Fruit fly (Drosophila melanogaster): Measurements from ENCODE around the gene Tbc1d15-17.

Tbc1d15-17 gene

DNA sequence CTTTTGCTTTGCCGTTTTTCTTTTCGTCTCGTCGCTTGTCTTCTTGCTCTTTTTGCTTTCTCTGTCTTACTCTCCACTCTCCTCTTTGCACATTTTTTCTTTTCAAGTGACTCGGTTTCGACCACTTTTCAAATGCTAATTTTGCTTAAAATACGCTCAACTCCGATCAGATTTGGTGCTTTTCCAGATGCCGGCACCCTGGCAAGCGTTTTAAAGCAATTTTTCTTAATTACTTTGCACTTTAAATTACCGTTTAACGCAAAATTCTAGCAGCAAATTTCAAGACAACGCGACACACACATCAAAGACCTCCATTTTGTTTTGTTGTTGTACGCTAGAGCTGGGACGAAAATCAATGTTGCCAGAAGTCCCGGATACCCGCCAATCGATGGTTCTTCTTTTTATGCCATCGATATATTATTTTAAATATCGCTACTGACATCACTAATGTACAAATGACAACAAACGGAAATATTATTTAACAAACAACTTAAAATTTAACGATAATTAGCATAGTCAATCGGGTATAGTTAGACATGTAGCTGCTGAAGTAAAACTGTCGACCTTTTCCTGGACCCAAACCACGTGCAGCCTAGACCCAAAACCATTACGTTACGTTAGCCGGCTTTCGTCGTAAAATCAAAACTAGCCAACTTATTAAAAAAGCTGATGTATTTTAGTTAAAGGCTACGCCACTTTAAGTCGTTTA is 43.7 kb downstream of the Tbc1d15-17 start, which contains the start of gene kis (continued):
- TF ChIP-seq Side (GFP tag; optimal IDR thresholded peaks at IDR 0.05) = peak; percentile 34
- TF ChIP-seq mirr (GFP tag; optimal IDR thresholded peaks at IDR 0.05) = no peak
- TF ChIP-seq nmo (GFP tag; optimal IDR thresholded peaks at IDR 0.05) = peak; percentile 74
- peak; percentile 93 for TF ChIP-seq vnd (GFP tag; IDR thresholded peaks at IDR 0.05; ENCODE audit: partially characterized antibody)
- no peak for TF ChIP-seq CG6254 (GFP tag; optimal IDR thresholded peaks at IDR 0.05)
- TF ChIP-seq CG17385 (GFP tag; optimal IDR thresholded peaks at IDR 0.05) = peak; percentile 1
- TF ChIP-seq CG31224 (GFP tag; IDR thresholded peaks at IDR 0.05) = no peak
- TF ChIP-seq CG2120 (GFP tag; optimal IDR thresholded peaks at IDR 0.05) = peak; percentile 67
- TF ChIP-seq CG12391 (tag; optimal IDR thresholded peaks at IDR 0.05) = peak; percentile 64
- TF ChIP-seq CG3163 (GFP tag; optimal IDR thresholded peaks at IDR 0.05) = peak; percentile 43
- peak; percentile 27 for TF ChIP-seq kni (GFP tag; optimal IDR thresholded peaks at IDR 0.05)
- TF ChIP-seq CG2199 (GFP tag; IDR thresholded peaks at IDR 0.05) = no peak
- peak; percentile 49 for TF ChIP-seq caup (GFP tag; optimal IDR thresholded peaks at IDR 0.05; ENCODE audit: severe bottlenecking)
- TF ChIP-seq Ravus (GFP tag; IDR thresholded peaks at IDR 0.05) = no peak
- TF ChIP-seq btn (GFP tag; optimal IDR thresholded peaks at IDR 0.05) = peak; percentile 2
- TF ChIP-seq E2f2 (GFP tag; IDR thresholded peaks at IDR 0.05) = peak; percentile 51
- peak; percentile 65 for TF ChIP-seq B-H2 (GFP tag; optimal IDR thresholded peaks at IDR 0.05)
- TF ChIP-seq HmgD (GFP tag; optimal IDR thresholded peaks at IDR 0.05) = peak; percentile 70
- TF ChIP-seq zfh1 (GFP tag; IDR thresholded peaks at IDR 0.05) = peak; percentile 39; the same call in 2 of the 3 replicates
- peak; percentile 54 for TF ChIP-seq CG30403 (GFP tag; optimal IDR thresholded peaks at IDR 0.05)
- peak; percentile 64; the same call in 1 of the 2 replicates for TF ChIP-seq sob (GFP tag; IDR thresholded peaks at IDR 0.05)
- TF ChIP-seq sd (tag; optimal IDR thresholded peaks at IDR 0.05) = peak; percentile 70
- TF ChIP-seq trem (tag; optimal IDR thresholded peaks at IDR 0.05) = peak; percentile 76
- TF ChIP-seq Bteb2 (GFP tag; optimal IDR thresholded peaks at IDR 0.05) = peak; percentile 25
- no peak for TF ChIP-seq BtbVII (GFP tag; optimal IDR thresholded peaks at IDR 0.05)
- TF ChIP-seq ranshi (GFP tag; IDR thresholded peaks at IDR 0.05) = no peak
- TF ChIP-seq CG12299 (tag; optimal IDR thresholded peaks at IDR 0.05) = peak; percentile 40
- no peak for TF ChIP-seq schlank (tag; optimal IDR thresholded peaks at IDR 0.05)
- TF ChIP-seq sna (GFP tag; IDR thresholded peaks at IDR 0.05; ENCODE audit: partially characterized antibody) = peak; percentile 97
- TF ChIP-seq CG9609 (GFP tag; optimal IDR thresholded peaks at IDR 0.05) = no peak
- TF ChIP-seq CG30431 (GFP tag; optimal IDR thresholded peaks at IDR 0.05) = no peak
- no peak; the same call in 1 of the 2 replicates for TF ChIP-seq HLH3B (GFP tag; IDR thresholded peaks at IDR 0.05)
- 0 out of 2 replicates have a peak, but pooled peaks have one; percentile 34 for TF ChIP-seq Ptx1 (GFP tag; IDR thresholded peaks at IDR 0.05)
- no peak for TF ChIP-seq lmd (GFP tag; IDR thresholded peaks at IDR 0.05)
- TF ChIP-seq CG6683 (GFP tag; optimal IDR thresholded peaks at IDR 0.05) = no peak
- peak; percentile 49 for TF ChIP-seq CG8290 (GFP tag; optimal IDR thresholded peaks at IDR 0.05)
- TF ChIP-seq CG8290 (tag; optimal IDR thresholded peaks at IDR 0.05) = peak in 1 of 2 experiments; percentile 60
- TF ChIP-seq Atf-2 (GFP tag; optimal IDR thresholded peaks at IDR 0.05) = no peak
- peak; percentile 93 for TF ChIP-seq CG2129 (GFP tag; IDR thresholded peaks at IDR 0.05; ENCODE audit: partially characterized antibody)
- TF ChIP-seq CG3838 (GFP tag; optimal IDR thresholded peaks at IDR 0.05) = peak; percentile 4
- peak; percentile 31 for TF ChIP-seq zfh2 (GFP tag; optimal IDR thresholded peaks at IDR 0.05)
- TF ChIP-seq yki (optimal IDR thresholded peaks at IDR 0.05) = no peak
- no peak for TF ChIP-seq CG4730 (GFP tag; IDR thresholded peaks at IDR 0.05)
- no peak for TF ChIP-seq eve (GFP tag; optimal IDR thresholded peaks at IDR 0.05)
- TF ChIP-seq CG34224 (GFP tag; IDR thresholded peaks at IDR 0.05; ENCODE audit: partially characterized antibody) = peak; percentile 96
- peak; percentile 98 for TF ChIP-seq knrl (GFP tag; IDR thresholded peaks at IDR 0.05; ENCODE audit: partially characterized antibody)
- TF ChIP-seq CG17612 (GFP tag; IDR thresholded peaks at IDR 0.05) = no peak
- TF ChIP-seq NC2β (GFP tag; optimal IDR thresholded peaks at IDR 0.05) = peak; percentile 34
- peak; percentile 90 for TF ChIP-seq Dref (GFP tag; IDR thresholded peaks at IDR 0.05)
- TF ChIP-seq CG11723 (GFP tag; optimal IDR thresholded peaks at IDR 0.05) = no peak
